Worm (Caenorhabditis elegans) whole organism, L3 larva: ENCODE data around the gene cest-26.

Source experiments
- ZK546.5 ChIP-seq: sonication (generic microtip); optimal IDR thresholded peaks from 2 replicates; lab custom pipeline; 2017; ENCODE audit warnings: missing biosample characterization, missing genetic modification characterization
- aly-2 ChIP-seq: fragments of 150-350 bp; optimal IDR thresholded peaks from 2 replicates; lab custom pipeline; 2014; ENCODE audit warnings: missing biosample characterization, missing genetic modification characterization
- ama-1 ChIP-seq: fragments of 150-350 bp; optimal IDR thresholded peaks from 2 replicates; lab custom pipeline; 2018
- ceh-82 ChIP-seq: fragments of 150-350 bp; optimal IDR thresholded peaks from 2 replicates; lab custom pipeline; 2014; ENCODE audit warnings: missing biosample characterization, missing genetic modification characterization
- ceh-9 ChIP-seq: sonication (generic microtip); optimal IDR thresholded peaks from 2 replicates; lab custom pipeline; 2018; ENCODE audit warnings: missing biosample characterization, missing genetic modification characterization
- daf-12 ChIP-seq: fragments of 150-350 bp; optimal IDR thresholded peaks from 2 replicates; lab custom pipeline; 2014; ENCODE audit warnings: missing biosample characterization, missing genetic modification reagents, missing genetic modification characterization
- egl-27 ChIP-seq: sonication (generic microtip); optimal IDR thresholded peaks from 4 replicates; lab custom pipeline; 2017; ENCODE audit warnings: missing biosample characterization, missing genetic modification reagents, missing genetic modification characterization
- egl-5 ChIP-seq: fragments of 150-350 bp; optimal IDR thresholded peaks from 2 replicates; lab custom pipeline; 2017; ENCODE audit warnings: missing biosample characterization, missing genetic modification reagents, missing genetic modification characterization, inconsistent platforms
- elt-1 ChIP-seq: fragments of 150-350 bp; optimal IDR thresholded peaks from 2 replicates; lab custom pipeline; 2014; ENCODE audit warnings: missing biosample characterization, missing genetic modification characterization
- elt-3 ChIP-seq, 3 experiments: fragments of 150-350 bp in 1 of 3; sonication (generic microtip) in 2 of 3; optimal IDR thresholded peaks; 2 replicates in 2 of 3; 4 replicates in 1 of 3; lab custom pipeline; 2014 to 2017; ENCODE audit warnings: missing biosample characterization in 3 of 3, missing genetic modification characterization in 3 of 3
- eor-1 ChIP-seq, 2 experiments: fragments of 150-350 bp; optimal IDR thresholded peaks; 2 replicates each; lab custom pipeline; 2014 to 2018; ENCODE audit warnings: missing biosample characterization in 2 of 2, missing genetic modification characterization in 2 of 2
- fkh-10 ChIP-seq: sonication (generic microtip); optimal IDR thresholded peaks from 2 replicates; lab custom pipeline; 2017; ENCODE audit warnings: missing biosample characterization, missing genetic modification reagents, missing genetic modification characterization
- fos-1 ChIP-seq: fragments of 150-350 bp; optimal IDR thresholded peaks from 2 replicates; lab custom pipeline; 2014; ENCODE audit warnings: missing biosample characterization, missing genetic modification characterization
- hmg-11 ChIP-seq: sonication (generic microtip); optimal IDR thresholded peaks from 2 replicates; lab custom pipeline; 2016; ENCODE audit warnings: missing genetic modification characterization, missing compliant biosample characterization
- jun-1 ChIP-seq: fragments of 150-350 bp; optimal IDR thresholded peaks from 2 replicates; lab custom pipeline; 2014; ENCODE audit warnings: missing biosample characterization, missing genetic modification reagents, missing genetic modification characterization
- lin-15B ChIP-seq: fragments of 150-350 bp; optimal IDR thresholded peaks from 2 replicates; lab custom pipeline; 2014; ENCODE audit warnings: missing biosample characterization, missing genetic modification characterization
- lin-39 ChIP-seq: fragments of 150-350 bp; optimal IDR thresholded peaks from 2 replicates; lab custom pipeline; 2018; ENCODE audit warnings: missing biosample characterization, missing genetic modification reagents, missing genetic modification characterization
- lsy-12 ChIP-seq: sonication (generic microtip); optimal IDR thresholded peaks from 2 replicates; lab custom pipeline; 2016; ENCODE audit warnings: mild to moderate bottlenecking, missing genetic modification characterization, missing compliant biosample characterization
- mdl-1 ChIP-seq: fragments of 150-350 bp; optimal IDR thresholded peaks from 2 replicates; lab custom pipeline; 2014; ENCODE audit warnings: missing biosample characterization, missing genetic modification characterization
- mml-1 ChIP-seq: fragments of 150-350 bp; sonication (generic microtip); optimal IDR thresholded peaks from 3 replicates; lab custom pipeline; 2014; ENCODE audit warnings: missing biosample characterization, missing genetic modification characterization
- nfya-1 ChIP-seq: sonication (generic microtip); optimal IDR thresholded peaks from 2 replicates; lab custom pipeline; 2017; ENCODE audit warnings: missing genetic modification characterization, mild to moderate bottlenecking, missing compliant biosample characterization, antibody characterized with exemption, moderate library complexity; ENCODE audit not compliant: insufficient read depth
- nhr-23 ChIP-seq: fragments of 150-350 bp; optimal IDR thresholded peaks from 2 replicates; lab custom pipeline; 2014; ENCODE audit warnings: missing biosample characterization, missing genetic modification reagents, missing genetic modification characterization
- nhr-237 ChIP-seq: fragments of 150-350 bp; optimal IDR thresholded peaks from 2 replicates; lab custom pipeline; 2014; ENCODE audit warnings: missing biosample characterization, missing genetic modification characterization
- nhr-25 ChIP-seq: sonication (generic microtip); optimal IDR thresholded peaks from 2 replicates; lab custom pipeline; 2017; ENCODE audit warnings: missing biosample characterization, missing genetic modification characterization
- nhr-28 ChIP-seq: fragments of 150-350 bp; optimal IDR thresholded peaks from 2 replicates; lab custom pipeline; 2014; ENCODE audit warnings: missing biosample characterization, missing genetic modification characterization
- nhr-43 ChIP-seq: sonication (generic microtip); optimal IDR thresholded peaks from 2 replicates; lab custom pipeline; 2016; ENCODE audit warnings: mild to moderate bottlenecking, missing genetic modification characterization, missing compliant biosample characterization; ENCODE audit not compliant: poor library complexity, severe bottlenecking
- nhr-67 ChIP-seq: fragments of 150-350 bp; optimal IDR thresholded peaks from 2 replicates; lab custom pipeline; 2014; ENCODE audit warnings: missing biosample characterization, missing genetic modification characterization
- nhr-77 ChIP-seq: fragments of 150-350 bp; optimal IDR thresholded peaks from 2 replicates; lab custom pipeline; 2014; ENCODE audit warnings: missing biosample characterization, missing genetic modification characterization
- pha-4 ChIP-seq: fragments of 150-350 bp; optimal IDR thresholded peaks from 2 replicates; lab custom pipeline; 2014; ENCODE audit warnings: missing biosample characterization, missing genetic modification reagents, missing genetic modification characterization
- pqm-1 ChIP-seq: fragments of 150-350 bp; optimal IDR thresholded peaks from 2 replicates; lab custom pipeline; 2017; ENCODE audit warnings: missing biosample characterization, missing genetic modification characterization, inconsistent platforms
- sea-2 ChIP-seq: fragments of 150-350 bp; sonication (generic microtip); optimal IDR thresholded peaks from 4 replicates; lab custom pipeline; 2014; ENCODE audit warnings: missing biosample characterization, missing genetic modification reagents, missing genetic modification characterization
- skn-1 ChIP-seq: fragments of 150-350 bp; optimal IDR thresholded peaks from 2 replicates; lab custom pipeline; 2014; ENCODE audit warnings: missing biosample characterization, missing genetic modification characterization
- snpc-4 ChIP-seq: fragments of 150-350 bp; optimal IDR thresholded peaks from 2 replicates; lab custom pipeline; 2014; ENCODE audit warnings: missing biosample characterization, missing genetic modification characterization
- tbx-2 ChIP-seq: sonication (generic microtip); optimal IDR thresholded peaks from 2 replicates; lab custom pipeline; 2016; ENCODE audit warnings: mild to moderate bottlenecking, missing genetic modification characterization, missing compliant biosample characterization
- unc-39 ChIP-seq: sonication (generic microtip); optimal IDR thresholded peaks from 4 replicates; lab custom pipeline; 2017; ENCODE audit warnings: missing biosample characterization, missing genetic modification characterization
- ztf-11 ChIP-seq: fragments of 150-350 bp; optimal IDR thresholded peaks from 2 replicates; lab custom pipeline; 2014; ENCODE audit warnings: missing biosample characterization, missing genetic modification characterization

Gene cest-26

ce11 chrX:4469297-4469816 is 31.9 kb upstream of the cest-26 start, which contains the start of gene asb-2 (continued):
- peak; percentile 95 for TF ChIP-seq lin-15B
- no peak for TF ChIP-seq ztf-11 (tag; lab: Kevin White, UChicago)
- TF ChIP-seq ceh-82 (tag; lab: Kevin White, UChicago) = peak; percentile 34
- TF ChIP-seq daf-12 (tag; lab: Kevin White, UChicago) = no peak
- TF ChIP-seq lin-39 = peak; percentile 78
- peak; percentile 2 for TF ChIP-seq fkh-10 (GFP tag; lab: Kevin White, UChicago)
- TF ChIP-seq nhr-77 (tag; lab: Kevin White, UChicago) = peak; percentile 69
- TF ChIP-seq nhr-23 = peak; percentile 92
- TF ChIP-seq unc-39 (tag; lab: Kevin White, UChicago) = no peak
- peak in 1 of 3 experiments; percentile 52 for TF ChIP-seq elt-3 (tag; optimal IDR thresholded peaks at IDR 0.05; lab: Kevin White, UChicago)
- TF ChIP-seq pha-4 (tag; lab: Kevin White, UChicago) = peak; percentile 98
- no peak for TF ChIP-seq ZK546.5 (tag; lab: Kevin White, UChicago)
- TF ChIP-seq elt-1 (tag; lab: Kevin White, UChicago) = peak; percentile 55
- peak; percentile 93 for TF ChIP-seq nfya-1
- peak; percentile 90 for TF ChIP-seq snpc-4 (tag; lab: Kevin White, UChicago)
- TF ChIP-seq mdl-1 (tag; lab: Kevin White, UChicago) = no peak

- TF ChIP-seq ceh-82 (tag; lab: Kevin White, UChicago) (no peak), fkh-10 (GFP tag; lab: Kevin White, UChicago) (no peak), elt-1 (tag; lab: Kevin White, UChicago) (no peak)
Measured at ce11 chrX:4466218-4466617, 28.8 kb upstream of the cest-26 start, which contains the start of gene nmur-3. Gene nmur-3 (plus strand): TSS chrX:4466518.

- TF ChIP-seq egl-27 (tag; lab: Kevin White, UChicago) (no peak), ceh-82 (tag; lab: Kevin White, UChicago) (no peak), lin-39 (no peak), ama-1 (lab: Kevin White, UChicago) (no peak), nfya-1 (no peak), eor-1 (tag; optimal IDR thresholded peaks at IDR 0.05; lab: Kevin White, UChicago) (no peak), tbx-2 (tag; lab: Kevin White, UChicago) (no peak), egl-5 (tag; lab: Kevin White, UChicago) (no peak), ceh-9 (tag; lab: Kevin White, UChicago) (no peak), elt-1 (tag; lab: Kevin White, UChicago) (no peak), skn-1 (tag; lab: Kevin White, UChicago) (no peak), pqm-1 (tag; lab: Kevin White, UChicago) (no peak), mml-1 (tag; lab: Kevin White, UChicago) (no peak), fkh-10 (GFP tag; lab: Kevin White, UChicago) (no peak), lsy-12 (no peak), nhr-28 (tag; lab: Kevin White, UChicago) (no peak)
Measured at ce11 chrX:4464367-4464766, 26.9 kb upstream of the cest-26 start.

ce11 chrX:4462390-4462789 is 24.9 kb upstream of the cest-26 start, which contains the start of gene atg-16.1:
Gene atg-16.1 (minus strand): TSS chrX:4462465.
- TF ChIP-seq pqm-1 (tag; lab: Kevin White, UChicago) = peak; percentile 7
- TF ChIP-seq nhr-237 (tag; lab: Kevin White, UChicago) = no peak
- TF ChIP-seq fkh-10 (GFP tag; lab: Kevin White, UChicago) = no peak
- peak; percentile 74 for TF ChIP-seq pha-4 (tag; lab: Kevin White, UChicago)
- no peak for TF ChIP-seq tbx-2 (tag; lab: Kevin White, UChicago)
- no peak for TF ChIP-seq nhr-67 (tag; lab: Kevin White, UChicago)
- no peak for TF ChIP-seq nhr-77 (tag; lab: Kevin White, UChicago)
- TF ChIP-seq nfya-1 = peak; percentile 59
- TF ChIP-seq fos-1 (tag; lab: Kevin White, UChicago) = no peak
- peak; percentile 27 for TF ChIP-seq hmg-11
- no peak for TF ChIP-seq egl-27 (tag; lab: Kevin White, UChicago)
- TF ChIP-seq nhr-43 (tag; lab: Kevin White, UChicago) = no peak
- no peak for TF ChIP-seq ama-1 (lab: Kevin White, UChicago)
- TF ChIP-seq nhr-23 = peak; percentile 35
- TF ChIP-seq mdl-1 (tag; lab: Kevin White, UChicago) = no peak
- peak; percentile 52 for TF ChIP-seq nhr-25 (tag; lab: Kevin White, UChicago)
- TF ChIP-seq lin-39 = peak; percentile 30
- no peak for TF ChIP-seq jun-1 (tag; lab: Kevin White, UChicago)
- peak; percentile 62 for TF ChIP-seq lin-15B
- TF ChIP-seq sea-2 (GFP tag; lab: Kevin White, UChicago) = no peak
- peak; percentile 68 for TF ChIP-seq snpc-4 (tag; lab: Kevin White, UChicago)
- no peak for TF ChIP-seq aly-2 (tag; lab: Kevin White, UChicago)
